Fruit fly (Drosophila melanogaster) whole organism, embryonic: ENCODE results near the gene CG2256.
A peak's percentile ranks its signal among the peaks of the same experiment; 100 is the strongest.

Source experiments
- CG10543 ChIP-seq: fragments of 200-800 bp; sonication (Bioruptor generic); optimal IDR thresholded peaks from 3 replicates; lab custom pipeline; 2017; ENCODE audit warnings: missing biosample characterization, mild to moderate bottlenecking, missing genetic modification characterization, moderate library complexity
- CG10959 ChIP-seq: fragments of 200-800 bp; sonication (Bioruptor generic); IDR thresholded peaks from 2 replicates; pipeline ENCODE4 v1.3.6; 2022; ENCODE audit warnings: missing biosample characterization, missing genetic modification characterization
- CG14050 ChIP-seq: fragments of 200-800 bp; sonication (Bioruptor generic); IDR thresholded peaks from 3 replicates; pipeline ENCODE4 v1.3.6; 2022; ENCODE audit warnings: missing biosample characterization, missing genetic modification characterization
- CG14965 ChIP-seq: fragments of 200-800 bp; sonication (Bioruptor generic); optimal IDR thresholded peaks from 2 replicates; lab custom pipeline; 2016; ENCODE audit warnings: missing biosample characterization, missing genetic modification characterization, borderline replicate concordance
- CG15011 ChIP-seq: fragments of 200-800 bp; sonication (Bioruptor generic); optimal IDR thresholded peaks from 3 replicates; lab custom pipeline; 2018; ENCODE audit warnings: missing biosample characterization, mild to moderate bottlenecking, missing genetic modification characterization
- CG17361 ChIP-seq: fragments of 200-800 bp; sonication (Bioruptor generic); IDR thresholded peaks from 3 replicates; pipeline ENCODE4 v1.3.6; 2022; ENCODE audit warnings: missing biosample characterization, missing genetic modification characterization
- CG18599 ChIP-seq: fragments of 200-800 bp; sonication (Bioruptor generic); optimal IDR thresholded peaks from 3 replicates; lab custom pipeline; 2017; ENCODE audit warnings: missing biosample characterization, missing genetic modification characterization, mild to moderate bottlenecking, moderate library complexity, missing genetic modification reagents
- CG34376 ChIP-seq: fragments of 200-800 bp; sonication (Bioruptor generic); optimal IDR thresholded peaks from 2 replicates; lab custom pipeline; 2018; ENCODE audit warnings: missing biosample characterization, mild to moderate bottlenecking, missing genetic modification characterization
- CG34422 ChIP-seq: fragments of 200-800 bp; sonication (Bioruptor generic); IDR thresholded peaks from 3 replicates; pipeline ENCODE4 v1.3.6; 2022; ENCODE audit warnings: missing biosample characterization, missing genetic modification characterization
- CG3847 ChIP-seq: fragments of 200-800 bp; sonication (Bioruptor generic); IDR thresholded peaks from 2 replicates; pipeline ENCODE4 v1.3.6; 2022; ENCODE audit warnings: missing biosample characterization, missing genetic modification characterization
- CG4360 ChIP-seq: fragments of 200-800 bp; sonication (Bioruptor generic); IDR thresholded peaks from 2 replicates; pipeline ENCODE4 v1.3.6; 2022; ENCODE audit warnings: missing biosample characterization, missing genetic modification characterization
- CG6272 ChIP-seq: fragments of 200-800 bp; sonication (Bioruptor generic); IDR thresholded peaks from 2 replicates; pipeline ENCODE4 v1.3.6; 2022; ENCODE audit warnings: missing biosample characterization, missing genetic modification characterization
- CG6683 ChIP-seq: fragments of 200-800 bp; sonication (Bioruptor generic); optimal IDR thresholded peaks from 2 replicates; lab custom pipeline; 2017; ENCODE audit warnings: missing biosample characterization, mild to moderate bottlenecking, missing genetic modification characterization, missing genetic modification reagents
- CG6765 ChIP-seq: fragments of 200-800 bp; sonication (Bioruptor generic); optimal IDR thresholded peaks from 3 replicates; lab custom pipeline; 2017; ENCODE audit warnings: missing biosample characterization, mild to moderate bottlenecking, missing genetic modification characterization
- CG6791 ChIP-seq: fragments of 200-800 bp; sonication (Bioruptor generic); IDR thresholded peaks from 3 replicates; pipeline ENCODE4 v1.3.6; 2022; ENCODE audit warnings: missing biosample characterization, missing genetic modification characterization; ENCODE audit not compliant: partially characterized antibody
- CG7745 ChIP-seq: fragments of 200-800 bp; sonication (Bioruptor generic); optimal IDR thresholded peaks from 2 replicates; lab custom pipeline; 2018; ENCODE audit warnings: missing biosample characterization, mild to moderate bottlenecking, missing genetic modification characterization, moderate library complexity
- D19A ChIP-seq: fragments of 200-800 bp; optimal IDR thresholded peaks from 3 replicates; lab custom pipeline; 2019; ENCODE audit warnings: missing biosample characterization, mild to moderate bottlenecking, missing genetic modification characterization, moderate library complexity
- Dek ChIP-seq: fragments of 200-800 bp; sonication (Bioruptor generic); optimal IDR thresholded peaks from 3 replicates; lab custom pipeline; 2019; ENCODE audit warnings: missing biosample characterization, mild to moderate bottlenecking, missing genetic modification characterization, moderate library complexity
- Doc3 ChIP-seq: fragments of 200-800 bp; sonication (Bioruptor generic); IDR thresholded peaks from 3 replicates; pipeline ENCODE4 v1.3.6; 2022; ENCODE audit warnings: missing biosample characterization, missing genetic modification characterization; ENCODE audit not compliant: partially characterized antibody
- E2f1 ChIP-seq: fragments of 200-800 bp; sonication (Bioruptor generic); IDR thresholded peaks from 2 replicates; pipeline ENCODE4 v1.3.6; 2022; ENCODE audit warnings: missing biosample characterization, missing genetic modification characterization
- E2f2 ChIP-seq: fragments of 200-800 bp; sonication (Bioruptor generic); IDR thresholded peaks from 2 replicates; pipeline ENCODE4 v1.3.6; 2022; ENCODE audit warnings: missing biosample characterization, missing genetic modification characterization
- ERR ChIP-seq: fragments of 200-800 bp; sonication (Bioruptor generic); optimal IDR thresholded peaks from 2 replicates; lab custom pipeline; 2016; ENCODE audit warnings: missing biosample characterization, missing genetic modification characterization
- Eip74EF ChIP-seq, 2 experiments: fragments of 200-800 bp in 1 of 2; fragments of >200 bp in 1 of 2; sonication (Bioruptor generic) in 1 of 2; optimal IDR thresholded peaks; 2 replicates each; lab custom pipeline; 2017 to 2019; ENCODE audit warnings: missing biosample characterization in 2 of 2, missing genetic modification characterization in 2 of 2, mild to moderate bottlenecking in 1 of 2, moderate library complexity in 1 of 2
- H2.0 ChIP-seq: fragments of 200-800 bp; sonication (Bioruptor generic); IDR thresholded peaks from 2 replicates; pipeline ENCODE4 v1.3.6; 2022; ENCODE audit warnings: missing biosample characterization, missing genetic modification characterization
- HLH54F ChIP-seq: fragments of 200-800 bp; sonication (Bioruptor generic); optimal IDR thresholded peaks from 3 replicates; lab custom pipeline; 2016; ENCODE audit warnings: missing biosample characterization, missing genetic modification characterization
- MBD-R2 ChIP-seq: fragments of 200-800 bp; sonication (Bioruptor generic); IDR thresholded peaks from 2 replicates; pipeline ENCODE4 v1.3.6; 2022; ENCODE audit warnings: missing biosample characterization, missing genetic modification characterization
- Mad ChIP-seq: fragments of 200-800 bp; sonication (Bioruptor generic); optimal IDR thresholded peaks from 2 replicates; lab custom pipeline; 2016; ENCODE audit warnings: missing biosample characterization, missing genetic modification characterization
- Mes4 ChIP-seq: fragments of 200-800 bp; sonication (Bioruptor generic); optimal IDR thresholded peaks from 2 replicates; lab custom pipeline; 2016; ENCODE audit warnings: missing biosample characterization, missing genetic modification characterization
- Nf-YB ChIP-seq: fragments of 200-800 bp; sonication (Bioruptor generic); optimal IDR thresholded peaks from 3 replicates; lab custom pipeline; 2019; ENCODE audit warnings: missing biosample characterization, mild to moderate bottlenecking, missing genetic modification characterization, moderate library complexity
- Rfx ChIP-seq: fragments of 200-800 bp; sonication (Bioruptor generic); IDR thresholded peaks from 2 replicates; pipeline ENCODE4 v1.3.6; 2022; ENCODE audit warnings: missing biosample characterization, missing genetic modification characterization
- Sox100B ChIP-seq: fragments of 200-800 bp; sonication (Bioruptor generic); optimal IDR thresholded peaks from 3 replicates; lab custom pipeline; 2018; ENCODE audit warnings: missing biosample characterization, mild to moderate bottlenecking, missing genetic modification characterization
- Sox102F ChIP-seq: fragments of 200-800 bp; sonication (Bioruptor generic); optimal IDR thresholded peaks from 2 replicates; lab custom pipeline; 2018; ENCODE audit warnings: missing biosample characterization, mild to moderate bottlenecking, missing genetic modification characterization, moderate library complexity
- Tbp ChIP-seq: fragments of >200 bp; optimal IDR thresholded peaks from 2 replicates; lab custom pipeline; 2018; ENCODE audit warnings: missing biosample characterization, missing genetic modification characterization
- bab2 ChIP-seq: fragments of 200-800 bp; sonication (Bioruptor generic); optimal IDR thresholded peaks from 2 replicates; lab custom pipeline; 2016; ENCODE audit warnings: missing biosample characterization, missing genetic modification characterization
- bcd ChIP-seq: fragments of 200-800 bp; sonication (Bioruptor generic); optimal IDR thresholded peaks from 2 replicates; lab custom pipeline; 2017; ENCODE audit warnings: missing biosample characterization, mild to moderate bottlenecking, missing genetic modification characterization
- cad ChIP-seq: fragments of >200 bp; optimal IDR thresholded peaks from 2 replicates; lab custom pipeline; 2017; ENCODE audit warnings: missing biosample characterization, missing genetic modification characterization
- exex ChIP-seq: fragments of 200-800 bp; sonication (Bioruptor generic); optimal IDR thresholded peaks from 4 replicates; lab custom pipeline; 2018; ENCODE audit warnings: missing biosample characterization, mild to moderate bottlenecking, missing genetic modification characterization, moderate library complexity
- grn ChIP-seq: fragments of 200-800 bp; sonication (Bioruptor generic); optimal IDR thresholded peaks from 3 replicates; lab custom pipeline; 2017; ENCODE audit warnings: missing biosample characterization, missing genetic modification characterization
- lab ChIP-seq: fragments of 200-800 bp; sonication (Bioruptor generic); optimal IDR thresholded peaks from 3 replicates; lab custom pipeline; 2017; ENCODE audit warnings: missing biosample characterization, missing genetic modification characterization, mild to moderate bottlenecking, moderate library complexity, missing genetic modification reagents
- maf-S ChIP-seq: fragments of 200-800 bp; sonication (Bioruptor generic); optimal IDR thresholded peaks from 2 replicates; lab custom pipeline; 2016; ENCODE audit warnings: missing biosample characterization, missing genetic modification characterization
- mirr ChIP-seq: fragments of 200-800 bp; sonication (Bioruptor generic); optimal IDR thresholded peaks from 3 replicates; lab custom pipeline; 2018; ENCODE audit warnings: missing biosample characterization, mild to moderate bottlenecking, missing genetic modification characterization
- nau ChIP-seq: fragments of 200-800 bp; sonication (Bioruptor generic); optimal IDR thresholded peaks from 3 replicates; lab custom pipeline; 2017; ENCODE audit warnings: missing biosample characterization, mild to moderate bottlenecking, missing genetic modification characterization, missing genetic modification reagents
- repo ChIP-seq: fragments of 200-800 bp; sonication (Bioruptor generic); optimal IDR thresholded peaks from 2 replicates; lab custom pipeline; 2016; ENCODE audit warnings: missing biosample characterization, missing genetic modification characterization
- row ChIP-seq: fragments of 200-800 bp; sonication (Bioruptor generic); IDR thresholded peaks from 3 replicates; pipeline ENCODE4 v1.3.6; 2022; ENCODE audit warnings: missing biosample characterization, missing genetic modification characterization
- sens ChIP-seq: fragments of 200-800 bp; sonication (Bioruptor generic); peaks from one replicate; lab custom pipeline; 2016; ENCODE audit warnings: missing biosample characterization, missing genetic modification characterization
- sug ChIP-seq: fragments of 200-800 bp; optimal IDR thresholded peaks from 2 replicates; lab custom pipeline; 2019; ENCODE audit warnings: missing biosample characterization, mild to moderate bottlenecking, missing genetic modification characterization, moderate library complexity
- ttk ChIP-seq: fragments of 200-800 bp; sonication (Bioruptor generic); IDR thresholded peaks from 2 replicates; pipeline ENCODE4 v2.1.2; 2022; ENCODE audit warnings: missing biosample characterization, missing genetic modification characterization
- twi ChIP-seq: fragments of 200-800 bp; optimal IDR thresholded peaks from 2 replicates; lab custom pipeline; 2019; ENCODE audit warnings: missing biosample characterization, mild to moderate bottlenecking, missing genetic modification characterization, moderate library complexity

The CG2256 gene

dm6 chrX:8087113-8087512 is at the start of gene CG2256:
Gene CG2256 (minus strand): TSS chrX:8087213.
- TF ChIP-seq CG4360 (GFP tag; lab: Robert Waterston, UW), result peak; percentile 39; the same call in 1 of the 2 replicates
- no peak for TF ChIP-seq CG34422 (GFP tag; lab: Robert Waterston, UW)
- TF ChIP-seq, all 482 proteins: peak for 1

- no peak for TF ChIP-seq CG7745 (tag; lab: Kevin White, UChicago)
- TF ChIP-seq Nf-YB (GFP tag; lab: Kevin White, UChicago), result no peak
- TF ChIP-seq Rfx (GFP tag; lab: Robert Waterston, UW), result no peak
- TF ChIP-seq CG3847 (GFP tag; lab: Robert Waterston, UW), result no peak
- TF ChIP-seq repo (GFP tag; lab: Kevin White, UChicago), result no peak
- no peak for TF ChIP-seq Mes4 (GFP tag; lab: Kevin White, UChicago)
- TF ChIP-seq bab2, result no peak
- TF ChIP-seq lab, result peak; percentile 10
- TF ChIP-seq CG10543 (GFP tag; lab: Kevin White, UChicago), result peak; percentile 14
- peak; percentile 74 for TF ChIP-seq exex (tag; lab: Kevin White, UChicago)
- no peak for TF ChIP-seq grn (GFP tag; lab: Kevin White, UChicago)
- TF ChIP-seq D19A (tag; lab: Kevin White, UChicago), result no peak
- TF ChIP-seq Tbp, result no peak
- no peak for TF ChIP-seq row (GFP tag; lab: Robert Waterston, UW)
- TF ChIP-seq Mad (GFP tag; lab: Kevin White, UChicago), result no peak
- peak; percentile 13 for TF ChIP-seq sens (GFP tag; lab: Kevin White, UChicago)
- TF ChIP-seq maf-S (GFP tag; lab: Kevin White, UChicago), result no peak
- TF ChIP-seq Dek (tag; lab: Kevin White, UChicago), result no peak
- TF ChIP-seq H2.0 (GFP tag; lab: Robert Waterston, UW), result no peak
- TF ChIP-seq mirr (GFP tag; lab: Kevin White, UChicago), result peak; percentile 17
- TF ChIP-seq Eip74EF (GFP tag; optimal IDR thresholded peaks at IDR 0.05; lab: Kevin White, UChicago), result no peak
- TF ChIP-seq sug (tag; lab: Kevin White, UChicago), result peak; percentile 68
- no peak for TF ChIP-seq cad (GFP tag; lab: Kevin White, UChicago)
- no peak for TF ChIP-seq CG6765 (GFP tag; lab: Kevin White, UChicago)
- TF ChIP-seq E2f1 (GFP tag; lab: Robert Waterston, UW), result no peak
- no peak for TF ChIP-seq nau (GFP tag; lab: Kevin White, UChicago)
- TF ChIP-seq CG6272 (GFP tag; lab: Robert Waterston, UW), result no peak
- TF ChIP-seq CG34422 (GFP tag; lab: Robert Waterston, UW), result no peak
- TF ChIP-seq CG6791 (GFP tag; lab: Robert Waterston, UW), result no peak
- no peak for TF ChIP-seq CG14050 (GFP tag; lab: Robert Waterston, UW)
- no peak for TF ChIP-seq Sox100B (GFP tag; lab: Kevin White, UChicago)
- no peak for TF ChIP-seq twi (tag; lab: Kevin White, UChicago)
- TF ChIP-seq Doc3 (GFP tag; lab: Robert Waterston, UW), result no peak
- peak; percentile 56 for TF ChIP-seq CG34376 (GFP tag; lab: Kevin White, UChicago)
- no peak for TF ChIP-seq CG18599 (GFP tag; lab: Kevin White, UChicago)
These were observed 48.4 kb upstream of the CG2256 start, which contains the start of the genes cyr and CG2120 for dm6 chrX:8135420-8135874. Gene cyr (minus strand): TSS chrX:8135713. Gene CG2120 (plus strand): TSS chrX:8135824.

- TF ChIP-seq E2f2 (GFP tag; lab: Robert Waterston, UW) (peak; percentile 55), Sox102F (GFP tag; lab: Kevin White, UChicago) (peak; percentile 71), CG6683 (GFP tag; lab: Kevin White, UChicago) (peak; percentile 30), CG15011 (GFP tag; lab: Kevin White, UChicago) (no peak), bcd (GFP tag; lab: Kevin White, UChicago) (peak; percentile 41), CG14965 (GFP tag; lab: Kevin White, UChicago) (no peak), HLH54F (GFP tag; lab: Kevin White, UChicago) (peak; percentile 34), MBD-R2 (peak; percentile 73), ttk (peak; percentile 26; the same call in 1 of the 2 replicates), CG10959 (no peak), ERR (GFP tag; lab: Kevin White, UChicago) (no peak), CG17361 (GFP tag; lab: Robert Waterston, UW) (peak; percentile 65; the same call in 2 of the 3 replicates)
These were observed 44.8 kb upstream of the CG2256 start, which contains the start of gene CG10958 for dm6 chrX:8131693-8132313. Gene CG10958 (plus strand): TSS chrX:8132285.
